Worm (Caenorhabditis elegans) whole organism, young adult: Measurements from ENCODE around the gene panl-3.

ENCODE experiments used
- F55B11.4 ChIP-seq: sonication (generic microtip); optimal IDR thresholded peaks from 2 replicates; lab custom pipeline; 2016; ENCODE audit warnings: missing compliant biosample characterization, missing genetic modification characterization, borderline replicate concordance; ENCODE audit not compliant: insufficient read depth
- Y53G8AR.9 ChIP-seq: fragments of 200-800 bp; sonication (Bioruptor generic); conservative IDR thresholded peaks from 2 replicates; pipeline ENCODE4 v1.3.6; 2022; ENCODE audit warnings: missing genetic modification reagents, missing genetic modification characterization, missing compliant biosample characterization
- ama-1 ChIP-seq, 3 experiments: fragments of 150-350 bp in 1 of 3; sonication (generic microtip) in 2 of 3; optimal IDR thresholded peaks; 2 replicates each; lab custom pipeline; 2014 to 2018; ENCODE audit warnings: missing biosample characterization in 2 of 3, missing genetic modification characterization in 2 of 3, missing genetic modification reagents in 2 of 3
- ceh-79 ChIP-seq: sonication (generic microtip); optimal IDR thresholded peaks from 2 replicates; lab custom pipeline; 2017; ENCODE audit warnings: mild to moderate bottlenecking, missing genetic modification characterization, missing compliant biosample characterization
- die-1 ChIP-seq: sonication (generic microtip); optimal IDR thresholded peaks from 2 replicates; lab custom pipeline; 2016; ENCODE audit warnings: missing genotype, mild to moderate bottlenecking, missing genetic modification characterization, missing compliant biosample characterization
- mel-28 ChIP-seq: sonication (generic microtip); optimal IDR thresholded peaks from 2 replicates; lab custom pipeline; 2016; ENCODE audit warnings: borderline replicate concordance, mild to moderate bottlenecking, missing genetic modification characterization, missing compliant biosample characterization
- nfya-1 ChIP-seq: sonication (generic microtip); optimal IDR thresholded peaks from 2 replicates; lab custom pipeline; 2017; ENCODE audit warnings: antibody characterized with exemption, missing compliant biosample characterization, missing genetic modification characterization, borderline replicate concordance; ENCODE audit not compliant: insufficient read depth
- tbx-9 ChIP-seq: sonication (generic microtip); optimal IDR thresholded peaks from 2 replicates; lab custom pipeline; 2016; ENCODE audit warnings: borderline replicate concordance, missing genetic modification characterization, inconsistent platforms, missing compliant biosample characterization
- unc-62 ChIP-seq: fragments of 150-350 bp; optimal IDR thresholded peaks from 2 replicates; lab custom pipeline; 2014; ENCODE audit warnings: missing biosample characterization, missing genetic modification reagents, missing genetic modification characterization

ce11 chrIII:9871032-9871431, 52.2 kb downstream of the panl-3 start, which contains the start of gene ZK757.1:
- TF ChIP-seq Y53G8AR.9 (GFP tag; lab: Robert Waterston, UW) (no peak), tbx-9 (tag; lab: Kevin White, UChicago) (no peak), unc-62 (GFP tag; lab: Kevin White, UChicago) (no peak), die-1 (tag; lab: Kevin White, UChicago) (no peak), ama-1 (optimal IDR thresholded peaks at IDR 0.05; lab: Kevin White, UChicago) (no peak), ama-1 (GFP tag; optimal IDR thresholded peaks at IDR 0.05; lab: Kevin White, UChicago) (no peak), F55B11.4 (no peak), ceh-79 (tag; lab: Kevin White, UChicago) (no peak), nfya-1 (no peak), mel-28 (tag; lab: Kevin White, UChicago) (no peak)
